Worm (Caenorhabditis elegans) whole organism, young adult: ENCODE measurements around the gene gem-4.

Experiments used
- ZK185.1 ChIP-seq: sonication (generic microtip); optimal IDR thresholded peaks from 2 replicates; lab custom pipeline; 2016; ENCODE audit warnings: mild to moderate bottlenecking, missing genetic modification characterization, missing compliant biosample characterization; ENCODE audit not compliant: poor library complexity, severe bottlenecking
- attf-3 ChIP-seq: fragments of 200-800 bp; sonication (Bioruptor generic); conservative IDR thresholded peaks from 2 replicates; pipeline ENCODE4 v1.3.6; 2022; ENCODE audit warnings: missing genetic modification reagents, missing genetic modification characterization, missing compliant biosample characterization
- dpl-1 ChIP-seq: fragments of 150-350 bp; optimal IDR thresholded peaks from 2 replicates; lab custom pipeline; 2014; ENCODE audit warnings: missing biosample characterization, missing genetic modification reagents, missing genetic modification characterization
- lag-1 ChIP-seq: fragments of 200-800 bp; sonication (Bioruptor generic); IDR thresholded peaks from 2 replicates; pipeline ENCODE4 v1.3.6; 2022; ENCODE audit warnings: missing genetic modification reagents, missing genetic modification characterization, missing compliant biosample characterization
- nhr-179 ChIP-seq: sonication (generic microtip); optimal IDR thresholded peaks from 2 replicates; lab custom pipeline; 2016; ENCODE audit warnings: mild to moderate bottlenecking, missing genetic modification characterization, missing compliant biosample characterization
- sea-2 ChIP-seq: fragments of 200-800 bp; sonication (Bioruptor generic); IDR thresholded peaks from 2 replicates; pipeline ENCODE4 v1.3.6; 2022; ENCODE audit warnings: missing genetic modification characterization, missing compliant biosample characterization
- sptf-2 ChIP-seq: fragments of 200-800 bp; sonication (Bioruptor generic); optimal IDR thresholded peaks from 2 replicates; lab custom pipeline; 2018; ENCODE audit warnings: mild to moderate bottlenecking, missing genetic modification characterization, missing compliant biosample characterization
- xnd-1 ChIP-seq: sonication (generic microtip); optimal IDR thresholded peaks from 2 replicates; lab custom pipeline; 2016; ENCODE audit warnings: missing genotype, missing genetic modification reagents, missing genetic modification characterization, missing compliant biosample characterization
- zim-3 ChIP-seq: sonication (generic microtip); optimal IDR thresholded peaks from 2 replicates; lab custom pipeline; 2017; ENCODE audit warnings: mild to moderate bottlenecking, missing genetic modification characterization, moderate library complexity, missing compliant biosample characterization

ce11 chrIV:11742406-11742805 is 3.0 kb upstream of the gem-4 start, which contains the start of gene K01A6.5:
- no peak for TF ChIP-seq lag-1 (GFP tag; lab: Robert Waterston, UW)
- no peak for TF ChIP-seq ZK185.1 (tag; lab: Kevin White, UChicago)
- no peak for TF ChIP-seq attf-3 (GFP tag; lab: Robert Waterston, UW)
- no peak for TF ChIP-seq dpl-1 (GFP tag; lab: Kevin White, UChicago)
- TF ChIP-seq xnd-1: no peak
- no peak for TF ChIP-seq zim-3 (tag; lab: Kevin White, UChicago)
- no peak for TF ChIP-seq nhr-179 (tag; lab: Kevin White, UChicago)
- no peak for TF ChIP-seq sea-2 (GFP tag; lab: Robert Waterston, UW)
- no peak for TF ChIP-seq sptf-2 (GFP tag; lab: Kevin White, UChicago)
